Worm (Caenorhabditis elegans): ENCODE results near the gene C08E8.11.

DNA sequence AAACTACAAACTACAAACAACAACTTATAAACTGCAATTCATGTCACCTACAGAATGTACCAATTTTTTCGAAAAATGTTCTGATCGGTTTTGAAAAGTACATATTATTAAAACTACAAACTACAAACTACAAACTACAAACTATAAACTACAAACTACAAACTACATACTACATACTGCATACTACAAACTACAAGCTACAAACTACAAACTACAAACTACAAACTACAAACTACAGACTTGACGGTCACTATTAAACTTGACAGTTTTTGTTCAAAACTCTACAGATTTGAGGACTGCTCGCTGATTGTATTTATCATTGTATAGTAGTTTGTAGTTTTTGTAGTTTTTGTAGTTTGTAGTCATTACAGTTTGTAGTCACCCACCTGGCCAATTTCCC is 3.5 kb downstream of the C08E8.11 start:
- no peak for TF ChIP-seq sptf-1 (tag; optimal IDR thresholded peaks at IDR 0.05)
- TF ChIP-seq unc-62 (GFP tag; optimal IDR thresholded peaks at IDR 0.05), result no peak
- TF ChIP-seq ztf-11 (tag; optimal IDR thresholded peaks at IDR 0.05), result no peak
- TF ChIP-seq snpc-4 (tag; optimal IDR thresholded peaks at IDR 0.05), result no peak
- TF ChIP-seq unc-39 (tag; optimal IDR thresholded peaks at IDR 0.05), result no peak
- no peak for TF ChIP-seq mep-1 (tag; optimal IDR thresholded peaks at IDR 0.05)
